Fruit fly (Drosophila melanogaster) whole organism, embryonic: ENCODE results near the gene Jhbp12.

ENCODE experiments used
- CG10209 ChIP-seq: fragments of 200-800 bp; sonication (Bioruptor generic); optimal IDR thresholded peaks from 3 replicates; lab custom pipeline; 2017; ENCODE audit warnings: missing biosample characterization, mild to moderate bottlenecking, missing genetic modification characterization, missing genetic modification reagents
- CG11247 ChIP-seq: fragments of 200-800 bp; sonication (Bioruptor generic); IDR thresholded peaks from 2 replicates; pipeline ENCODE4 v1.3.6; 2022; ENCODE audit warnings: missing biosample characterization, missing genetic modification characterization
- CG11504 ChIP-seq: fragments of 200-800 bp; sonication (Bioruptor generic); optimal IDR thresholded peaks from 3 replicates; lab custom pipeline; 2019; ENCODE audit warnings: missing biosample characterization, mild to moderate bottlenecking, missing genetic modification characterization, moderate library complexity
- CG12071 ChIP-seq: fragments of 200-800 bp; sonication (Bioruptor generic); optimal IDR thresholded peaks from 3 replicates; lab custom pipeline; 2018; ENCODE audit warnings: missing biosample characterization, mild to moderate bottlenecking, missing genetic modification characterization
- CG12769 ChIP-seq: fragments of 200-800 bp; sonication (Bioruptor generic); optimal IDR thresholded peaks from 2 replicates; lab custom pipeline; 2019; ENCODE audit warnings: missing biosample characterization, mild to moderate bottlenecking, missing genetic modification characterization, moderate library complexity
- CG13894 ChIP-seq: fragments of 200-800 bp; sonication (Bioruptor generic); optimal IDR thresholded peaks from 3 replicates; lab custom pipeline; 2018; ENCODE audit warnings: missing biosample characterization, mild to moderate bottlenecking, missing genetic modification characterization, moderate library complexity
- CG15514 ChIP-seq: fragments of 200-800 bp; sonication (Bioruptor generic); optimal IDR thresholded peaks from 3 replicates; lab custom pipeline; 2017; ENCODE audit warnings: missing biosample characterization, missing genetic modification characterization, mild to moderate bottlenecking, moderate library complexity, missing genetic modification reagents
- CG2120 ChIP-seq: fragments of 200-800 bp; sonication (Bioruptor generic); optimal IDR thresholded peaks from 3 replicates; lab custom pipeline; 2016; ENCODE audit warnings: missing biosample characterization, missing genetic modification characterization
- CG31365 ChIP-seq: fragments of 200-800 bp; sonication (Bioruptor generic); optimal IDR thresholded peaks from 2 replicates; lab custom pipeline; 2018; ENCODE audit warnings: missing biosample characterization, mild to moderate bottlenecking, missing genetic modification characterization
- CG34376 ChIP-seq: fragments of 200-800 bp; sonication (Bioruptor generic); optimal IDR thresholded peaks from 2 replicates; lab custom pipeline; 2018; ENCODE audit warnings: missing biosample characterization, mild to moderate bottlenecking, missing genetic modification characterization
- CG34422 ChIP-seq: fragments of 200-800 bp; sonication (Bioruptor generic); IDR thresholded peaks from 3 replicates; pipeline ENCODE4 v1.3.6; 2022; ENCODE audit warnings: missing biosample characterization, missing genetic modification characterization
- CG4328 ChIP-seq: fragments of 200-800 bp; sonication (Bioruptor generic); optimal IDR thresholded peaks from 3 replicates; lab custom pipeline; 2017; ENCODE audit warnings: missing biosample characterization, missing genetic modification reagents, missing genetic modification characterization
- CG4424 ChIP-seq: fragments of 200-800 bp; sonication (Bioruptor generic); optimal IDR thresholded peaks from 3 replicates; lab custom pipeline; 2016; ENCODE audit warnings: missing biosample characterization, missing genetic modification characterization
- CG4730 ChIP-seq: fragments of 200-800 bp; sonication (Bioruptor generic); IDR thresholded peaks from 2 replicates; pipeline ENCODE4 v1.3.6; 2022; ENCODE audit warnings: missing biosample characterization, missing genetic modification characterization
- CG5245 ChIP-seq: fragments of 200-800 bp; sonication (Bioruptor generic); optimal IDR thresholded peaks from 3 replicates; lab custom pipeline; 2016; ENCODE audit warnings: missing biosample characterization, missing genetic modification characterization
- CG6254 ChIP-seq: fragments of 200-800 bp; sonication (Bioruptor generic); optimal IDR thresholded peaks from 3 replicates; lab custom pipeline; 2017; ENCODE audit warnings: mild to moderate bottlenecking, missing biosample characterization, missing genetic modification reagents, missing genetic modification characterization
- CG7839 ChIP-seq: fragments of 200-800 bp; sonication (Bioruptor generic); optimal IDR thresholded peaks from 3 replicates; lab custom pipeline; 2018; ENCODE audit warnings: missing biosample characterization, mild to moderate bottlenecking, missing genetic modification characterization, moderate library complexity
- CG7987 ChIP-seq: fragments of 200-800 bp; sonication (Bioruptor generic); optimal IDR thresholded peaks from 2 replicates; lab custom pipeline; 2018; ENCODE audit warnings: missing biosample characterization, mild to moderate bottlenecking, missing genetic modification characterization, moderate library complexity
- Chrac-16 ChIP-seq: fragments of 200-800 bp; sonication (Bioruptor generic); optimal IDR thresholded peaks from 3 replicates; lab custom pipeline; 2016; ENCODE audit warnings: missing biosample characterization, missing genetic modification characterization
- D19A ChIP-seq: fragments of 200-800 bp; optimal IDR thresholded peaks from 3 replicates; lab custom pipeline; 2019; ENCODE audit warnings: missing biosample characterization, mild to moderate bottlenecking, missing genetic modification characterization, moderate library complexity
- E2f2 ChIP-seq: fragments of 200-800 bp; sonication (Bioruptor generic); IDR thresholded peaks from 2 replicates; pipeline ENCODE4 v1.3.6; 2022; ENCODE audit warnings: missing biosample characterization, missing genetic modification characterization
- HLH4C ChIP-seq: fragments of 200-800 bp; sonication (Bioruptor generic); IDR thresholded peaks from 3 replicates; pipeline ENCODE4 v1.3.6; 2022; ENCODE audit warnings: missing biosample characterization, missing genetic modification characterization; ENCODE audit not compliant: partially characterized antibody
- Lhr ChIP-seq: fragments of 200-800 bp; sonication (Bioruptor generic); optimal IDR thresholded peaks from 3 replicates; lab custom pipeline; 2017; ENCODE audit warnings: mild to moderate bottlenecking, missing biosample characterization, missing genetic modification reagents, missing genetic modification characterization
- Med ChIP-seq: fragments of 200-800 bp; sonication (Bioruptor generic); peaks from one replicate; lab custom pipeline; 2016; ENCODE audit warnings: missing biosample characterization, missing genetic modification characterization, mild to moderate bottlenecking, inconsistent platforms, moderate library complexity
- NC2β ChIP-seq: fragments of 200-800 bp; sonication (Bioruptor generic); optimal IDR thresholded peaks from 2 replicates; lab custom pipeline; 2016; ENCODE audit warnings: missing biosample characterization, missing genetic modification characterization
- NK7.1 ChIP-seq: fragments of 200-800 bp; sonication (Bioruptor generic); optimal IDR thresholded peaks from 3 replicates; lab custom pipeline; 2016; ENCODE audit warnings: missing biosample characterization, missing genetic modification characterization
- Oaz ChIP-seq: fragments of 200-800 bp; sonication (Bioruptor generic); IDR thresholded peaks from 2 replicates; pipeline ENCODE4 v1.3.6; 2022; ENCODE audit warnings: missing biosample characterization, missing genetic modification characterization
- Rfx ChIP-seq: fragments of 200-800 bp; sonication (Bioruptor generic); IDR thresholded peaks from 2 replicates; pipeline ENCODE4 v1.3.6; 2022; ENCODE audit warnings: missing biosample characterization, missing genetic modification characterization
- Six4 ChIP-seq: fragments of 200-800 bp; sonication (Bioruptor generic); optimal IDR thresholded peaks from 2 replicates; lab custom pipeline; 2016; ENCODE audit warnings: missing biosample characterization, missing genetic modification characterization
- chinmo ChIP-seq: fragments of 200-800 bp; sonication (Bioruptor generic); IDR thresholded peaks from 4 replicates; pipeline ENCODE4 v1.3.6; 2022; ENCODE audit warnings: missing biosample characterization, missing genetic modification characterization; ENCODE audit not compliant: partially characterized antibody
- disco-r ChIP-seq: fragments of 200-800 bp; sonication (Bioruptor generic); optimal IDR thresholded peaks from 2 replicates; lab custom pipeline; 2016; ENCODE audit warnings: missing biosample characterization, missing genetic modification characterization
- ems ChIP-seq: fragments of 200-800 bp; sonication (Bioruptor generic); optimal IDR thresholded peaks from 3 replicates; lab custom pipeline; 2016; ENCODE audit warnings: missing biosample characterization, missing genetic modification characterization
- exex ChIP-seq: fragments of 200-800 bp; sonication (Bioruptor generic); optimal IDR thresholded peaks from 4 replicates; lab custom pipeline; 2018; ENCODE audit warnings: missing biosample characterization, mild to moderate bottlenecking, missing genetic modification characterization, moderate library complexity
- ftz-f1 ChIP-seq: fragments of 200-800 bp; sonication (Bioruptor generic); optimal IDR thresholded peaks from 2 replicates; lab custom pipeline; 2016; ENCODE audit warnings: missing biosample characterization, missing genetic modification characterization
- gro ChIP-seq: fragments of 200-800 bp; sonication (Bioruptor generic); optimal IDR thresholded peaks from 2 replicates; lab custom pipeline; 2016; ENCODE audit warnings: missing biosample characterization, missing genetic modification characterization
- mirr ChIP-seq: fragments of 200-800 bp; sonication (Bioruptor generic); optimal IDR thresholded peaks from 3 replicates; lab custom pipeline; 2018; ENCODE audit warnings: missing biosample characterization, mild to moderate bottlenecking, missing genetic modification characterization
- mld ChIP-seq: fragments of 200-800 bp; sonication (Bioruptor generic); IDR thresholded peaks from 3 replicates; pipeline ENCODE4 v1.3.6; 2022; ENCODE audit warnings: missing biosample characterization, missing genetic modification characterization; ENCODE audit not compliant: partially characterized antibody
- nerfin-2 ChIP-seq: fragments of 200-800 bp; sonication (Bioruptor generic); IDR thresholded peaks from 2 replicates; pipeline ENCODE4 v1.3.6; 2022; ENCODE audit warnings: missing biosample characterization, missing genetic modification characterization; ENCODE audit not compliant: partially characterized antibody
- pnt ChIP-seq: fragments of 200-800 bp; sonication (Bioruptor generic); optimal IDR thresholded peaks from 3 replicates; lab custom pipeline; 2016; ENCODE audit warnings: missing biosample characterization, missing genetic modification characterization
- rib ChIP-seq: fragments of 200-800 bp; sonication (Bioruptor generic); IDR thresholded peaks from 2 replicates; pipeline ENCODE4 v1.3.6; 2022; ENCODE audit warnings: missing biosample characterization, missing genetic modification characterization
- sc ChIP-seq, 3 experiments: fragments of >200 bp in 2 of 3; fragments of 200-800 bp in 1 of 3; sonication (Bioruptor generic) in 1 of 3; optimal IDR thresholded peaks; 2 replicates in 2 of 3; 3 replicates in 1 of 3; lab custom pipeline; 2017; ENCODE audit warnings: mild to moderate bottlenecking in 1 of 3, missing biosample characterization in 1 of 3, missing genetic modification characterization in 1 of 3, missing genetic modification reagents in 1 of 3
- scrt ChIP-seq: fragments of 200-800 bp; sonication (Bioruptor generic); optimal IDR thresholded peaks from 2 replicates; lab custom pipeline; 2018; ENCODE audit warnings: missing biosample characterization, mild to moderate bottlenecking, missing genetic modification characterization, moderate library complexity
- sd ChIP-seq: fragments of 200-800 bp; sonication (Bioruptor generic); optimal IDR thresholded peaks from 3 replicates; lab custom pipeline; 2018; ENCODE audit warnings: missing biosample characterization, mild to moderate bottlenecking, missing genetic modification characterization, moderate library complexity
- shn ChIP-seq: fragments of 200-800 bp; sonication (Bioruptor generic); optimal IDR thresholded peaks from 3 replicates; lab custom pipeline; 2016; ENCODE audit warnings: missing biosample characterization, missing genetic modification characterization
- sna ChIP-seq: fragments of 200-800 bp; sonication (Bioruptor generic); IDR thresholded peaks from 2 replicates; pipeline ENCODE4 v1.3.6; 2022; ENCODE audit warnings: missing biosample characterization, missing genetic modification characterization; ENCODE audit not compliant: partially characterized antibody
- sug ChIP-seq: fragments of 200-800 bp; optimal IDR thresholded peaks from 2 replicates; lab custom pipeline; 2019; ENCODE audit warnings: missing biosample characterization, mild to moderate bottlenecking, missing genetic modification characterization, moderate library complexity
- wor ChIP-seq: fragments of 200-800 bp; sonication (Bioruptor generic); IDR thresholded peaks from 2 replicates; pipeline ENCODE4 v1.3.6; 2022; ENCODE audit warnings: missing biosample characterization, missing genetic modification characterization
- zen2 ChIP-seq: fragments of 200-800 bp; sonication (Bioruptor generic); IDR thresholded peaks from 3 replicates; pipeline ENCODE4 v1.3.6; 2022; ENCODE audit warnings: missing biosample characterization, missing genetic modification characterization; ENCODE audit not compliant: partially characterized antibody

Jhbp12 gene

DNA sequence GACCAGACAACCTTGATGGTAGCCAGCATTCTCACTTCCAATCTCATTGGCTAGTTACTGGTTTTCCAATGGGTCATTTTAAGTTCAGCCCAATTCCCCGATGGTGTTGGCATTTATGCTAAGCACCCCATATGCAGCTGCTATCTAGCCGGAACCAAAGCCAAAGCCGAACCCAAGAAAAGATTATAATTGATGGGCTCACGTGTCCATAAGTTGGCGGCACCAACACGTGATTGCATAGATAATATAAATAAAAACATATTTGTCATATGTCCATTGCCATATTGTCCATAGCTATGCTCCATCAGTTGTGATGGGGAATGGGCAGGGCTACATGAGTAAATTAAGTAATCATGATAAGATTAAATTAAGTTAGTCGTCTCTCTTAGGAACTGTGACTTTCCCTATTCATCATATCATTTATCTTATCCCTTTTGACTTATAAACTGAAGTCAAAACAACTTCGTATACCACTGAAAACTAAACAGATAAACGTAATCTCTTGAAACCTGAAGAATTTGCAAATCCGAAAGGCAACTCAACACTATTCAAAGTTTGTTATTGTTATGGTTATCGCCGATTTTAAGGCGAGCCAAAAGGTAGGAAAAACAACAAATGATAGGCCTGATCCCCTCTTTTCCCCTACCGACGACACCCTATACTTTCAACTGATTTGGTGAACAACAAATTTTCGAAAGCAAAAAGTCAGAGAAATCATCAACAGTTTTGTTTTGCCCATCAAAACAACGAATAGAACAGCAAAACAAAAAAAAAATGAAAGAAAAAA is 38.6 kb downstream of the Jhbp12 start (continued):
- TF ChIP-seq wor (GFP tag; lab: Robert Waterston, UW), result no peak
- TF ChIP-seq CG4730 (GFP tag; lab: Robert Waterston, UW), result no peak
- TF ChIP-seq E2f2, result no peak
- peak; percentile 42; the same call in 1 of the 3 replicates for TF ChIP-seq mld
- TF ChIP-seq CG11247 (GFP tag; lab: Robert Waterston, UW), result no peak
- TF ChIP-seq ems (GFP tag; lab: Kevin White, UChicago), result no peak
- no peak for TF ChIP-seq sna
- no peak for TF ChIP-seq CG4328 (GFP tag; lab: Kevin White, UChicago)
- TF ChIP-seq NC2β (GFP tag; lab: Kevin White, UChicago), result no peak
- peak; percentile 33 for TF ChIP-seq Med (GFP tag; lab: Kevin White, UChicago)
- no peak for TF ChIP-seq CG5245
- TF ChIP-seq disco-r (GFP tag; lab: Kevin White, UChicago), result no peak
- TF ChIP-seq zen2 (GFP tag; lab: Robert Waterston, UW), result no peak
- TF ChIP-seq D19A (tag; lab: Kevin White, UChicago), result no peak
- no peak for TF ChIP-seq scrt (GFP tag; lab: Kevin White, UChicago)
- TF ChIP-seq shn, result no peak
- peak; percentile 63 for TF ChIP-seq CG34376
- no peak for TF ChIP-seq Six4 (GFP tag; lab: Kevin White, UChicago)
- no peak for TF ChIP-seq CG10209 (GFP tag; lab: Kevin White, UChicago)
- TF ChIP-seq CG15514 (GFP tag; lab: Kevin White, UChicago), result no peak
- TF ChIP-seq sd (tag; lab: Kevin White, UChicago), result no peak
- no peak for TF ChIP-seq Lhr (GFP tag; lab: Kevin White, UChicago)
- TF ChIP-seq exex (tag; lab: Kevin White, UChicago), result peak; percentile 77
- no peak for TF ChIP-seq CG2120 (GFP tag; lab: Kevin White, UChicago)
- peak; percentile 44 for TF ChIP-seq mirr (GFP tag; lab: Kevin White, UChicago)
- TF ChIP-seq CG6254 (GFP tag; lab: Kevin White, UChicago), result no peak

DNA sequence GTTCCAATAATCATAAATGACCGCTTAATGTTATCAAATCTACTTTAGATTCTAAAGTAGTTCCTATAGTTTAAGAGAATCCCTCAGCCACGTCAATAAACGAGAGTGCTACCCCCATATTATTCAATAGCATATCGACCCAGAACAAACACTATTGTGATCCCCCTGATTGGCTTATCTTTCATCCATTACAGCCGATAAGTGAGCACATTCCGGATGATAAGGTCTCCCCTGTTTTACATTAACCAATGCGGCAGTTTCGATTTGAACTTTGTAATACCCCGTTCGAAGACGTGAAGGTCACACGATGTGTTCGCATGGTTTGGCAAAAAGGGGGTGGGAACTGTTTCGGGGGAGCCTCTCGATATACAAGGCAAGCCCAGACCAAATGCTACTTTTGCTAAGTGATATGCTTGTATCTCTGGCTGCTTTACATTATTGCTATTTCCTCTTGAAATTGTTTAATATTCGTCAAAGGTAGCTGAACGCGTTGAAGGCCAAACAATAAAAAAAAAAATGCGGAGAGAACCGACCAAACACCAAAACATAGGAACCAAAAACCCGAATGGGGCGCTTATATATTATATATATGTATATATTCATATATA is 39.7 kb downstream of the Jhbp12 start:
- TF ChIP-seq sug (tag; lab: Kevin White, UChicago) (peak; percentile 83), CG11504 (tag; lab: Kevin White, UChicago) (no peak), CG31365 (no peak), CG13894 (peak; percentile 42), CG7987 (GFP tag; lab: Kevin White, UChicago) (peak; percentile 70), CG12071 (GFP tag; lab: Kevin White, UChicago) (peak; percentile 1), CG4424 (GFP tag; lab: Kevin White, UChicago) (no peak), CG7839 (tag; lab: Kevin White, UChicago) (no peak), CG12769 (peak; percentile 77), NK7.1 (GFP tag; lab: Kevin White, UChicago) (no peak), nerfin-2 (no peak), Rfx (GFP tag; lab: Robert Waterston, UW) (0 out of 2 replicates have a peak, but pooled peaks have one; percentile 13), ftz-f1 (peak; percentile 82), rib (GFP tag; lab: Robert Waterston, UW) (peak; percentile 27; the same call in 1 of the 2 replicates), chinmo (GFP tag; lab: Robert Waterston, UW) (peak; percentile 68; the same call in 2 of the 4 replicates), Med (GFP tag; lab: Kevin White, UChicago) (peak; percentile 76), pnt (GFP tag; lab: Kevin White, UChicago) (no peak), HLH4C (GFP tag; lab: Robert Waterston, UW) (no peak), gro (GFP tag; lab: Kevin White, UChicago) (peak; percentile 7), CG34422 (GFP tag; lab: Robert Waterston, UW) (no peak), Chrac-16 (GFP tag; lab: Kevin White, UChicago) (no peak), sc (optimal IDR thresholded peaks at IDR 0.05; lab: Kevin White, UChicago) (no peak), sc (GFP tag; optimal IDR thresholded peaks at IDR 0.05; lab: Kevin White, UChicago) (no peak), Oaz (GFP tag; lab: Robert Waterston, UW) (no peak)
